Fruit fly (Drosophila melanogaster): ENCODE results near the gene Hf.

- TF ChIP-seq Clk (GFP tag; optimal IDR thresholded peaks at IDR 0.05) = no peak
- no peak for TF ChIP-seq CG33017 (tag; optimal IDR thresholded peaks at IDR 0.05)
- TF ChIP-seq CG11617 (GFP tag; optimal IDR thresholded peaks at IDR 0.05) = no peak
- TF ChIP-seq bab1 (GFP tag; optimal IDR thresholded peaks at IDR 0.05) = no peak
- TF ChIP-seq toe (GFP tag; optimal IDR thresholded peaks at IDR 0.05) = no peak
Observed at dm6 chr2L:19992427-19992998, 25.0 kb upstream of the Hf start.
